Worm (Caenorhabditis elegans) whole organism, midembryonic: ENCODE data around the gene K08D8.5.

Experiments
- flt-1 ChIP-seq: fragments of 200-800 bp; sonication (Bioruptor generic); IDR thresholded peaks from 2 replicates; pipeline ENCODE4 v1.3.6; 2022; ENCODE audit warnings: missing genetic modification characterization, missing compliant biosample characterization
- klf-2 ChIP-seq: fragments of 200-800 bp; sonication (Bioruptor generic); conservative IDR thresholded peaks from 2 replicates; pipeline ENCODE4 v1.3.6; 2022; ENCODE audit warnings: missing genetic modification reagents, missing genetic modification characterization, missing compliant biosample characterization

DNA sequence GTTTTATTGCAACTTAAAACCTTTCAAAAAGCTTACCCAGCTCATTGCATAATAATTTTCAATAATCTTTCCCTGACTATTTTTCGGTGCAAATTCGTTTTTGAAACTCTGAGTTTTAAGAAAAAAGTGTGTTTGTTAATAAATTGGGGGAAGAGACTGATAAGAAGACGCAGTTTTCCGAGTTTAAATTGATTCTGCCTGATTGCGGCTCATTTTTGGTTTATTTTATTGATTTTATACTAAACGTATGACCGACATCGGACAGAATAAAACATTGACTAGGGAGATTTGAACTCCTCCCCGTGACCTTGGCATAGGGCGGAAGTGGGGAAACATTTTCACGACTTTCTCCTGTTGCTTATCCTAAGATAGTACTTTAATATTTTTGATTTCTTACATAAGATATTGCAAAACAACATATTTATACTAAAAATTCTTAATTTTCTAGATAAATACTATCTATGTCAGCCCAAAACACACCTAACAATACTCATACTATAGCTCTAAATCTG lies 15.5 kb downstream of the K08D8.5 start, which contains the start of gene K08D8.7:
- TF ChIP-seq flt-1 (GFP tag; lab: Robert Waterston, UW) (no peak), klf-2 (GFP tag; lab: Robert Waterston, UW) (no peak)
